Fruit fly (Drosophila melanogaster): ENCODE data around the gene NELF-B.

NELF-B gene

DNA sequence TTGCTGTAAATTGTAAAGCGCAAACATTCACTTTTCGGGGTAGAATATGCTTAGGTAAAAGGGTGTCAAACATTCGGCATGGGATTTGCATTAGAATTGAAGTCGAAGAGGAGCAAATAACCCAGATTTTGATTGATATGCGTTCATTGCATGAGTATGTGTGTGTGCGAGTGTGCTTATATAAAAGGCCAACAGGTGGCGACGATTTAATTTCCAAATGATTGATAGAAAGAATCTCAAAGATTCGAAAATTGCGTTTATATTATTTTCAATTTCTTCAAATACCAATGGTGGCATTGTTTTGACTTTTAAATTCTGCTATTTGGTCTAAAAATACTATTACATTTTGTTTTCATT lies 24.3 kb downstream of the NELF-B start:
- no peak for TF ChIP-seq psq (optimal IDR thresholded peaks at IDR 0.05)
- no peak for TF ChIP-seq CG8478 (optimal IDR thresholded peaks at IDR 0.05)
- no peak for TF ChIP-seq pan (optimal IDR thresholded peaks at IDR 0.05)
- TF ChIP-seq Dll (optimal IDR thresholded peaks at IDR 0.05) = no peak
- TF ChIP-seq usp (GFP tag; optimal IDR thresholded peaks at IDR 0.05) = no peak
- TF ChIP-seq EcR (GFP tag; optimal IDR thresholded peaks at IDR 0.05) = no peak

DNA sequence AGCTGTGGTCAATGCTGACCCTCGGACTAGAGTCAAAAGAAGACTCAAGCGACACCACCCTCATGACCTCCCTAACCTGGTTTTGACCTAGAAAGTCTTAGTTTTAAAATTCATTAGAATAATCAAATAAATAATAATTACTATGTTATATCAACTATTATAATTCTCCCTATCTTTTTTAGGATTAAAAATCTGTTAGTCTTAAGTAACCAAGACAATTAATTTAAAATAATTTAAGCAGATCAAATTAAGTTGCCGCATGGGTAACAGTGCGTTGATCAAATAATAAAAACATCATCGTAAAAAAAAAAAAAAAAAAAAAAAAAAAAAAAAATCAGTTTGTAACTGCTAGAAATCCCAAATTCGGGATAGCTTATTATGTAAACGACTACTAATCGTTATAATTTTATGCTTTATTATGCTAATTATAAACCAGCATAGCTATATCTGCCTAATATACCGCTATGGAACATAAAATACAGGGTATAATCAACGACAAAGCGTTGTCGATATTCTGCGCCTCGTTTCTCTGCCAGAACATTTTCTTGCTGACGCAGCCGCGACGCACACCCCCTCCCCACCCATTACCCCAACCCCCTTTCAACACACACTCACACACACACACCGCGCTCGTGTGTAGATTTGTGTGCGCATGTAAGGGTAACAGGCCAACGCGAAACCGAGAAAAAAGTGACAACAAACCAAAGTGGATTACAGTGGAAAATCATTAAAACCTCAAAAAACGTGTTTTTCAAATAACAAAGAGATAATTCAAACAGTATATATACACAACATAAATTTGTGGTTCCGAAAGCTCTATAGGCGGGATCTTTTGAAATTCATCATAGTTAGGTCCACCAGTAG lies 24.9 kb downstream of the NELF-B start:
- peak; percentile 77 for TF ChIP-seq pan (optimal IDR thresholded peaks at IDR 0.05)

DNA sequence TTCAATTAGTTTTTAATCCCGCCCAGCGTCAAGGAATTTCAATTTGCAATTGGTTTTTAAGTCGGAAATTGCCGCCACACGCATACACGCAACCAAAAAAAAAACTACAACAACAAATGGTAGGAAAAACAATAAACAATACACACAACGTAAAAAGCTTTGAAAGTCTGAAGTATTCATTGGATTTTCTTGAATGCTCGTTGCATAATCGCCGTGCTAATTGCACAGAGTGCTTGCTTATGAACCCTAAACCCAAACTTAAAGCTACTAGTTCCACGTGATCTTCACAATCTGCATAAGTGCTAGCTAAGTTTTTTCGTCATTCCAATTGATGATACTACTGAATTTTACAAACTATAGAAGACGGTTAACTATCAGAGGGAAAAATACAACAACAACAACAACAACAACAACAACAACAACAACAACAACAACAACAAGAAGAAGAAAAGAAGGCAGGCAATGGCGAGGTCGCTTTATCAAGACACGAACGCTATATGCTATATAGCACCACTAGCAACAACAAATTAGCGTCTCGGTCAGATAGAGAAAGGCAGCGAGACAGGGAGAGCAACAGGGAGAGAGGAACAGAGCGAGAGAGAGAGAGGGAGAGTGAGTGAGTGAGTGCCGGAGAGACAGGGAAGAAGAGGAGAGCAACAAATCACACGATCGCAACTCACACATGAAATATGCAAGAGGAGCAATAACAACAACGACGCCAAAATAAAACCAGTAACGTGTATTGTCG lies 25.8 kb downstream of the NELF-B start:
- TF ChIP-seq psq (optimal IDR thresholded peaks at IDR 0.05) = no peak
- no peak for TF ChIP-seq usp (GFP tag; optimal IDR thresholded peaks at IDR 0.05)
- TF ChIP-seq EcR (GFP tag; optimal IDR thresholded peaks at IDR 0.05) = no peak
- no peak for TF ChIP-seq Dll (optimal IDR thresholded peaks at IDR 0.05)
- no peak for TF ChIP-seq pan (optimal IDR thresholded peaks at IDR 0.05)
- no peak for TF ChIP-seq CG8478 (optimal IDR thresholded peaks at IDR 0.05)

DNA sequence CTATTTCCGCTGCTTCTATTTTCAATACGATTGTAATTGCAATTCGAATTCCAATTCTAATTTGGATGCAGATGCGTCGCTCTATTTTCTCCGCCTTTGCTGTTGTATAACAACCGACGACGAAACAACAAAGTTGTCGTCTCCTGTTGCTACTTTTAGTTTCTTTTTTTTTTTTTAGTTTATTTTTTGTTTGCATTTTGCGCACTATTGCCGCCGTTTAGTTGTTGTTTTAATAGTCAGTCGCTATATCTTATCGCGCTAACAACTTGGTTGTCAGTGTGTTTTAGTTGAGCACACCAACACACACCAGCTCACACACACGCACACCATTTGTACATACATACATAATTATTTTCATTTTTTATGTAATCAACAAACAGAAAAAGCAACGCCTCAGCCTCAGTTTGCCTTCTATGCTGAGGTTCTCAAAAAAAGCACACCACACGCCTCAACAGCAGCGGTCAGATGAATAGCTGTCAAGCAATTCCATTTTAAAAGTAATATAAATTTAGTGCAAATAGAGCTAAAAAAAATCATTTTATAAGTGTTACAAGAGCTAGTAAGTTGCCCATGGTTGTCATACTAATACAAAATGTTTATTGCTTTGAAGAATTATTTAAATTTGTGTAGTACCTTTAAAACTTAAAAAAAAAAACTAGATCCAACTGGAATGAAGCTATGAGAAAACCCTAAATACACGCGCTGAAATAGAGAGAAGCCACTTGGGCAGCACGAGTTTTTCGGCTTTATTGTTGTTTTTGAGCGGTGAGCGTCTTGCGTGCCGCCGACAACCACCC lies 26.7 kb downstream of the NELF-B start:
- TF ChIP-seq usp (GFP tag; optimal IDR thresholded peaks at IDR 0.05) = no peak
- TF ChIP-seq EcR (GFP tag; optimal IDR thresholded peaks at IDR 0.05) = no peak
- TF ChIP-seq CG8478 (optimal IDR thresholded peaks at IDR 0.05) = no peak

DNA sequence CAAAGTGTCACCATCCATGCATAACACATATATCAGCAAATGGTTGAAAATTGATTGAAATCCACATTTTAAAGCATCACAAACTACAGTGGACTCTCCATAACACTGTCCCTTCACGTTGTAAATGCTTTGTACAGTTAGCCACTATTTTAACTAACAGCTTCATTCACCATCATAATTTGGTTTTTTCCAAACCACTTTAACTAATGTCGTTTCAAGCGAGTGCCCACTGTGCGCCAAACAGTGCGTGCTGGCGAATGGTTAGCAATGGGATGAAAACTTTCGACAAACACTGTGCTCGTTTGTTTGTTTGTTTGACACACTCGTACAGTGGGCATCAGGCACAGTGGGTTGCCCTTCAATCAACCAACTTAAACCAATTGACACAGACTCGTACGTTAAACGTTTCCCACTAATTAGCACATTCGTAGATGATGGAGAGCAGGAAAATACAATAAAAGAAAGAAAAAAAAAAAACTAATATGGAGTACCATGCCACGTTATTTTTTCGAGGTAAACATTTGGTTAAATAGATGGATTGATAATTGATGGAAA lies 27.8 kb downstream of the NELF-B start:
- TF ChIP-seq EcR (GFP tag; optimal IDR thresholded peaks at IDR 0.05) = no peak
- TF ChIP-seq psq (optimal IDR thresholded peaks at IDR 0.05) = no peak

DNA sequence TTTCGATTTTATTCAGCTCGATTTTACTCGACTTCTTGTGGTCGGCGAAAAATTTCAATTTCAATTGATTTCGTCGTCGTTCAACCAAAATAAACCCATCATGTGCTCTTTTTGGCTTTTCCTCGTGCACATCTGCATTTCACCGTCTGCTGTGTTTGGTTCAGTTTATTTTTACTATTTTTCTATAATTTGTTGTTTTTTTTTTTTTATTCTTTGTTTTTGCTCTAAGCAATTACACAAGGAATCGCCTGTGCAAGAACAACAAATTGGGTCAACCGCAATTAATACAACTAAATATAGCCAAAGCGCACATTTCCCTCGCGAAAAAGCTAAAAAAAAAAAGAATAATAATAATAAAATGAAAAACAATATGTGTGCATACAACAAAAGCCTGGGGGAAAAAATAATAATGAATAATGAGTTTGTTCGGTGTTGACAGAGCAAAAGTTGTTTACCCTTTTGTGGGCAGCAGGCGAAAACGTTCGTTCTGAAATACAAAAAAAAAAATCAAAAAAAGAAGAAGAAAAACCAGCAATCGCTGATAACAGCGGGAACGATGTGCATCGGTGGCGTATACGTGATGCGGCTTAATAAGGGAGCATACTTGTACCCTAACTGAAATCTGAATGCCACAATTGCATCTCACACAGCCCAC lies 28.4 kb downstream of the NELF-B start:
- TF ChIP-seq CG8478 (optimal IDR thresholded peaks at IDR 0.05) (no peak), usp (GFP tag; optimal IDR thresholded peaks at IDR 0.05) (no peak), psq (optimal IDR thresholded peaks at IDR 0.05) (no peak), EcR (GFP tag; optimal IDR thresholded peaks at IDR 0.05) (no peak), pan (optimal IDR thresholded peaks at IDR 0.05) (no peak), Dll (optimal IDR thresholded peaks at IDR 0.05) (no peak)

DNA sequence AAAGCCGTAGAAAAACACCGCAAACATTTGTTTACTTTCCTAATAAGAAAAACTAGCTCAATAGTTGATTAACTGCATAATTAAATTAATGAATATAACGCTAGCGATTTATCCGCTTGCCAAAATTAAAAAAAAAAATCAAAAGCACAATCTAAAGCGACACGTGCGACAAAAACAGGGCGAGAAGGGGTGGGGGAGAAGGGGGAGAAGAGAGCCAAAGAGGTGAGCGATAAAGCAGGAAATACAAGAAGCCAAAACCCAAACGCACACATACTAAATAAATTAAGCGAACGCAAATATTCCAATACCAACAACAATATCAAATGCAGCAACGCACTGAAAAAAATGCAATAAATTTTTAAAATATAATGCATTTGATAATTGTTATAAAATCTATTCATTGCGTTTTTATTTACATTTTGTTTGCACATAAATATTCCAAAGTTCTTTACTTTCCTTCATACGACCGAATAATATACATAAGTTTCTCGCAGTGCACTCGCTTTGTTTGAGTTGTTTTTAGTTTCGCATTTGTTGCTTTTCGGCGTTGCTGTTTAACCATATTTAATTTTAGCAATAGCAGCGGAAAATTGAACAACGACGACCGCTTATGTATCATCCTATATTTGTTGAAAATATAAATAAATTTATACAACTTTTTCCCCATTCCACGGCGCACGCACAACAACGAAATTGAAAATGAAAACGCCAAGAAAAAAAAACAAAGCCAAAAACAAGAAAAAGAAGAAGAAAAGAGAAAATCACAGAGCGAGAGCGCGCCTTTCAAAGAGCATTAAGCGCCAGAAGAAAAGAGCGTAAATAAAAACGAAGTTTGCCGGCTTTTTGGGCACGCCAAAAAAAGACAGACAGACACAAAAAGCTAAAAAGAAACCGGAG lies 29.9 kb downstream of the NELF-B start:
- no peak for TF ChIP-seq CG8478 (optimal IDR thresholded peaks at IDR 0.05)
- no peak for TF ChIP-seq pan (optimal IDR thresholded peaks at IDR 0.05)
- no peak for TF ChIP-seq psq (optimal IDR thresholded peaks at IDR 0.05)
- TF ChIP-seq EcR (GFP tag; optimal IDR thresholded peaks at IDR 0.05) = no peak
- TF ChIP-seq usp (GFP tag; optimal IDR thresholded peaks at IDR 0.05) = no peak
- no peak for TF ChIP-seq Dll (optimal IDR thresholded peaks at IDR 0.05)

DNA sequence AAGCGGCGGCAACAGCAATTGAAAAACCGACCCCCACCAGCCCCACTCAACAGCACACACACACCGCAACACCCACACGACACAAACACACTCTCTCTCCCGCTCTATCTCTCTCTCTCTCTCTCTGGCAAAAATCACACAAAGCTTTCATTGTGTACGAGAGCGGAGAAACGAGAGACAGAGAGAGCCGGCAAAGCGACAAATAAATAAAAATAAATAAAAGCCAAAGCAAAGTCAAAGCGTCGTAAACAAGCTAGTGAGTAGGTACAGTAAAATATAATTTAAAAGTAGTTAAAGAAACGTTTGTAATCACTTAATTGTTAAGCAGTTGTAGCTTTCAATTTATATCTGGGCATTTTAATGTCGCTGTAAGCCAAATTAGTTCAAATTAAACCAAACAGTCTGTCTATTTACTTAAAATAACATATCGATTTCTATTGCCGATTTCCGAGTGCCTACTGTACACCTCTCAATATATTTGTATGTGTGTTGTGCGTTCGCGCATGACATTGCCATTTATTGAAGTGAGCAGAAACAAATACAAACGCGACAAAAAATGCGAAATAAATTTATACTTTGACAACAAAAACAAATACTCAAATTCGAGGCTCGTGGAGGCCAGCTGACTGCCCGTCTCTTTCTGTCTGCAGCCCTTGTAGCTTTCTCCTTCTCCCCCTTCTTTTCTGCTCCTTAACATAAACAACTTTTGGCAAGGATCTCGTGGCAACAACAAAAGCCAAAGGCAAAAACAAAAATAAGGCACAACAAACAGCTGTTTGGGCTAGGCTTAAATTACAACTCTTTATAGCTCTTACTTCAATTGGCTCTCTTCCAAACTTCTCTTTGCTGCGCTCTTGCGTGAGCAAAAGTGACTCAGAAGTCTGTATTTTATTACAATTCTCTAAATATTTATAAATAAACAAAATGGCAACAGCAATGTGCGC lies 31.2 kb downstream of the NELF-B start:
- no peak for TF ChIP-seq psq (optimal IDR thresholded peaks at IDR 0.05)
- peak; percentile 97 for TF ChIP-seq Dll (optimal IDR thresholded peaks at IDR 0.05)
- TF ChIP-seq EcR (GFP tag; optimal IDR thresholded peaks at IDR 0.05) = no peak
- no peak for TF ChIP-seq CG8478 (optimal IDR thresholded peaks at IDR 0.05)
- TF ChIP-seq usp (GFP tag; optimal IDR thresholded peaks at IDR 0.05) = no peak
- TF ChIP-seq pan (optimal IDR thresholded peaks at IDR 0.05) = no peak

DNA sequence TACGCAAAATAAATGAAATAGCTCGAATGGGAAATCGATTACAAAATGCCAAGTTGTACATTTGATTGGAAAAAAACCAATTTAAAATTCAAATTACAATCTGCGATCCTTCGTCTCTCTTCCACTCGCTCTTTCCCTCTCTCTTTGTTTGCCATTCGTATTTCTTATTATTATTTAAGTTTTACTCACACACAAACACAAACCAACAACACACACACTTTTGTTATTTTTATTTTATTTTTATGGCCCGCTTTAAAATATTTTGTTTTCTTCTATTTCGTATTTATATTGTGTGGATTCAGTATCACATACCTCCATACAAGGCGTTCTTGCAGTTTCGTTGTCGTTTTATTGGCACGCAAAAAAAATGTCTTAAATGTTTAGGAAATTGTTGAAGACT lies 32.0 kb downstream of the NELF-B start:
- TF ChIP-seq pan (optimal IDR thresholded peaks at IDR 0.05) (no peak), psq (optimal IDR thresholded peaks at IDR 0.05) (no peak), CG8478 (optimal IDR thresholded peaks at IDR 0.05) (no peak), EcR (GFP tag; optimal IDR thresholded peaks at IDR 0.05) (no peak), Dll (optimal IDR thresholded peaks at IDR 0.05) (no peak), usp (GFP tag; optimal IDR thresholded peaks at IDR 0.05) (no peak)

Measured in whole organism.